Fruit fly (Drosophila melanogaster) whole organism, embryonic: ENCODE data around the gene mthl9.

ENCODE experiments used
- Abd-B ChIP-seq: fragments of 200-800 bp; sonication (Bioruptor generic); optimal IDR thresholded peaks from 2 replicates; lab custom pipeline; 2018; ENCODE audit warnings: missing biosample characterization, mild to moderate bottlenecking, missing genetic modification characterization, moderate library complexity
- BtbVII ChIP-seq: fragments of 200-800 bp; sonication (Bioruptor generic); optimal IDR thresholded peaks from 3 replicates; lab custom pipeline; 2017; ENCODE audit warnings: missing biosample characterization, mild to moderate bottlenecking, missing genetic modification characterization
- CG14441 ChIP-seq: fragments of 200-800 bp; sonication (Bioruptor generic); IDR thresholded peaks from 2 replicates; pipeline ENCODE4 v1.3.6; 2022; ENCODE audit warnings: missing biosample characterization, missing genetic modification characterization
- CG1603 ChIP-seq: fragments of 200-800 bp; sonication (Bioruptor generic); optimal IDR thresholded peaks from 2 replicates; lab custom pipeline; 2019; ENCODE audit warnings: missing biosample characterization, mild to moderate bottlenecking, missing genetic modification characterization, moderate library complexity
- CG1647 ChIP-seq: fragments of 200-800 bp; sonication (Bioruptor generic); optimal IDR thresholded peaks from 3 replicates; lab custom pipeline; 2016; ENCODE audit warnings: missing biosample characterization, missing genetic modification characterization
- CG17359 ChIP-seq: fragments of 200-800 bp; sonication (Bioruptor generic); optimal IDR thresholded peaks from 3 replicates; lab custom pipeline; 2018; ENCODE audit warnings: missing biosample characterization, mild to moderate bottlenecking, missing genetic modification characterization, moderate library complexity
- CG17361 ChIP-seq: fragments of 200-800 bp; sonication (Bioruptor generic); IDR thresholded peaks from 3 replicates; pipeline ENCODE4 v1.3.6; 2022; ENCODE audit warnings: missing biosample characterization, missing genetic modification characterization
- CG17568 ChIP-seq: fragments of 200-800 bp; sonication (Bioruptor generic); optimal IDR thresholded peaks from 2 replicates; lab custom pipeline; 2018; ENCODE audit warnings: missing biosample characterization, mild to moderate bottlenecking, missing genetic modification characterization, moderate library complexity
- CG31224 ChIP-seq: fragments of 200-800 bp; sonication (Bioruptor generic); IDR thresholded peaks from 2 replicates; pipeline ENCODE4 v1.3.6; 2022; ENCODE audit warnings: missing biosample characterization, missing genetic modification characterization
- CG4360 ChIP-seq: fragments of 200-800 bp; sonication (Bioruptor generic); IDR thresholded peaks from 2 replicates; pipeline ENCODE4 v1.3.6; 2022; ENCODE audit warnings: missing biosample characterization, missing genetic modification characterization
- CG6272 ChIP-seq: fragments of 200-800 bp; sonication (Bioruptor generic); IDR thresholded peaks from 2 replicates; pipeline ENCODE4 v1.3.6; 2022; ENCODE audit warnings: missing biosample characterization, missing genetic modification characterization
- CG6765 ChIP-seq: fragments of 200-800 bp; sonication (Bioruptor generic); optimal IDR thresholded peaks from 3 replicates; lab custom pipeline; 2017; ENCODE audit warnings: missing biosample characterization, mild to moderate bottlenecking, missing genetic modification characterization
- CG7745 ChIP-seq: fragments of 200-800 bp; sonication (Bioruptor generic); optimal IDR thresholded peaks from 2 replicates; lab custom pipeline; 2018; ENCODE audit warnings: missing biosample characterization, mild to moderate bottlenecking, missing genetic modification characterization, moderate library complexity
- CG7839 ChIP-seq: fragments of 200-800 bp; sonication (Bioruptor generic); optimal IDR thresholded peaks from 3 replicates; lab custom pipeline; 2018; ENCODE audit warnings: missing biosample characterization, mild to moderate bottlenecking, missing genetic modification characterization, moderate library complexity
- CG9437 ChIP-seq: fragments of 200-800 bp; sonication (Bioruptor generic); optimal IDR thresholded peaks from 2 replicates; lab custom pipeline; 2018; ENCODE audit warnings: missing biosample characterization, mild to moderate bottlenecking, missing genetic modification characterization
- Chrac-16 ChIP-seq: fragments of 200-800 bp; sonication (Bioruptor generic); optimal IDR thresholded peaks from 3 replicates; lab custom pipeline; 2016; ENCODE audit warnings: missing biosample characterization, missing genetic modification characterization
- D19B ChIP-seq: fragments of 200-800 bp; sonication (Bioruptor generic); optimal IDR thresholded peaks from 2 replicates; lab custom pipeline; 2017; ENCODE audit warnings: missing biosample characterization, mild to moderate bottlenecking, missing genetic modification characterization
- Dp ChIP-seq: fragments of 200-800 bp; sonication (Bioruptor generic); optimal IDR thresholded peaks from 2 replicates; lab custom pipeline; 2018; ENCODE audit warnings: missing biosample characterization, mild to moderate bottlenecking, missing genetic modification characterization, moderate library complexity
- E2f1 ChIP-seq: fragments of 200-800 bp; sonication (Bioruptor generic); IDR thresholded peaks from 2 replicates; pipeline ENCODE4 v1.3.6; 2022; ENCODE audit warnings: missing biosample characterization, missing genetic modification characterization
- HLHmδ ChIP-seq: fragments of 200-800 bp; sonication (Bioruptor generic); optimal IDR thresholded peaks from 2 replicates; lab custom pipeline; 2018; ENCODE audit warnings: missing biosample characterization, mild to moderate bottlenecking, missing genetic modification characterization, moderate library complexity
- Hsf ChIP-seq: fragments of 200-800 bp; sonication (Bioruptor generic); optimal IDR thresholded peaks from 3 replicates; lab custom pipeline; 2016; ENCODE audit warnings: missing biosample characterization, missing genetic modification characterization
- Mad ChIP-seq: fragments of 200-800 bp; sonication (Bioruptor generic); optimal IDR thresholded peaks from 2 replicates; lab custom pipeline; 2016; ENCODE audit warnings: missing biosample characterization, missing genetic modification characterization
- Med ChIP-seq: fragments of 200-800 bp; sonication (Bioruptor generic); peaks from one replicate; lab custom pipeline; 2016; ENCODE audit warnings: missing biosample characterization, missing genetic modification characterization, mild to moderate bottlenecking, inconsistent platforms, moderate library complexity
- Meics ChIP-seq: fragments of 200-800 bp; sonication (Bioruptor generic); optimal IDR thresholded peaks from 2 replicates; lab custom pipeline; 2017; ENCODE audit warnings: missing biosample characterization, mild to moderate bottlenecking, missing genetic modification characterization
- Myb ChIP-seq: fragments of 200-800 bp; sonication (Bioruptor generic); optimal IDR thresholded peaks from 2 replicates; lab custom pipeline; 2016; ENCODE audit warnings: missing biosample characterization, missing genetic modification characterization
- PHDP ChIP-seq: fragments of 200-800 bp; sonication (Bioruptor generic); optimal IDR thresholded peaks from 3 replicates; lab custom pipeline; 2018; ENCODE audit warnings: missing biosample characterization, mild to moderate bottlenecking, missing genetic modification characterization, moderate library complexity
- Ravus ChIP-seq: fragments of 200-800 bp; sonication (Bioruptor generic); IDR thresholded peaks from 2 replicates; pipeline ENCODE4 v1.3.6; 2022; ENCODE audit warnings: missing biosample characterization, missing genetic modification characterization
- Sin3A ChIP-seq: fragments of >200 bp; optimal IDR thresholded peaks from 2 replicates; lab custom pipeline; 2018
- Sry-β ChIP-seq: fragments of 200-800 bp; sonication (Bioruptor generic); optimal IDR thresholded peaks from 2 replicates; lab custom pipeline; 2018; ENCODE audit warnings: missing biosample characterization, mild to moderate bottlenecking, missing genetic modification characterization, moderate library complexity
- abd-A ChIP-seq: fragments of 200-800 bp; sonication (Bioruptor generic); optimal IDR thresholded peaks from 3 replicates; lab custom pipeline; 2019; ENCODE audit warnings: missing biosample characterization, mild to moderate bottlenecking, missing genetic modification characterization, moderate library complexity
- ac ChIP-seq: fragments of 200-800 bp; sonication (Bioruptor generic); optimal IDR thresholded peaks from 3 replicates; lab custom pipeline; 2017; ENCODE audit warnings: missing biosample characterization, mild to moderate bottlenecking, missing genetic modification characterization
- amos ChIP-seq: fragments of 200-800 bp; sonication (Bioruptor generic); IDR thresholded peaks from 2 replicates; pipeline ENCODE4 v1.3.6; 2022; ENCODE audit warnings: missing biosample characterization, missing genetic modification characterization; ENCODE audit not compliant: partially characterized antibody
- ash1 ChIP-seq: fragments of 200-800 bp; sonication (Bioruptor generic); optimal IDR thresholded peaks from 2 replicates; lab custom pipeline; 2018; ENCODE audit warnings: missing biosample characterization, mild to moderate bottlenecking, missing genetic modification characterization
- cas ChIP-seq: fragments of 200-800 bp; sonication (Bioruptor generic); IDR thresholded peaks from 2 replicates; pipeline ENCODE4 v1.3.6; 2022; ENCODE audit warnings: missing biosample characterization, missing genetic modification characterization
- crol ChIP-seq: fragments of 200-800 bp; sonication (Bioruptor generic); IDR thresholded peaks from 2 replicates; pipeline ENCODE4 v1.3.6; 2022; ENCODE audit warnings: missing biosample characterization, missing genetic modification characterization
- disco-r ChIP-seq: fragments of 200-800 bp; sonication (Bioruptor generic); optimal IDR thresholded peaks from 2 replicates; lab custom pipeline; 2016; ENCODE audit warnings: missing biosample characterization, missing genetic modification characterization
- gsb ChIP-seq: fragments of 200-800 bp; sonication (Bioruptor generic); IDR thresholded peaks from 2 replicates; pipeline ENCODE4 v1.3.6; 2022; ENCODE audit warnings: missing biosample characterization, missing genetic modification characterization
- h ChIP-seq: fragments of >200 bp; optimal IDR thresholded peaks from 2 replicates; lab custom pipeline; 2017
- hb ChIP-seq: fragments of 200-800 bp; sonication (Bioruptor generic); IDR thresholded peaks from 3 replicates; pipeline ENCODE4 v1.3.6; 2022; ENCODE audit warnings: missing biosample characterization, missing genetic modification characterization; ENCODE audit not compliant: partially characterized antibody
- her ChIP-seq: fragments of 200-800 bp; sonication (Bioruptor generic); optimal IDR thresholded peaks from 2 replicates; lab custom pipeline; 2016; ENCODE audit warnings: missing biosample characterization, missing genetic modification characterization
- inv ChIP-seq: fragments of 200-800 bp; sonication (Bioruptor generic); IDR thresholded peaks from 2 replicates; pipeline ENCODE4 v1.3.6; 2022; ENCODE audit warnings: missing biosample characterization, missing genetic modification characterization; ENCODE audit not compliant: partially characterized antibody
- ken ChIP-seq: fragments of 200-800 bp; sonication (Bioruptor generic); IDR thresholded peaks from 3 replicates; pipeline ENCODE4 v1.3.6; 2022; ENCODE audit warnings: missing biosample characterization, missing genetic modification characterization
- klu ChIP-seq: fragments of 200-800 bp; sonication (Bioruptor generic); IDR thresholded peaks from 2 replicates; pipeline ENCODE4 v1.3.6; 2022; ENCODE audit warnings: missing biosample characterization, missing genetic modification characterization
- nmo ChIP-seq: fragments of 200-800 bp; sonication (Bioruptor generic); optimal IDR thresholded peaks from 2 replicates; lab custom pipeline; 2018; ENCODE audit warnings: missing biosample characterization, mild to moderate bottlenecking, missing genetic modification characterization, moderate library complexity
- nom ChIP-seq: fragments of 200-800 bp; sonication (Bioruptor generic); optimal IDR thresholded peaks from 2 replicates; lab custom pipeline; 2017; ENCODE audit warnings: missing biosample characterization, missing genetic modification characterization, mild to moderate bottlenecking, moderate library complexity, missing genetic modification reagents
- pros ChIP-seq: fragments of 200-800 bp; sonication (Bioruptor generic); optimal IDR thresholded peaks from 3 replicates; lab custom pipeline; 2019; ENCODE audit warnings: missing biosample characterization, mild to moderate bottlenecking, missing genetic modification characterization, moderate library complexity
- sens-2 ChIP-seq: fragments of 200-800 bp; sonication (Bioruptor generic); IDR thresholded peaks from 2 replicates; pipeline ENCODE4 v1.3.6; 2022; ENCODE audit warnings: missing biosample characterization, missing genetic modification characterization
- sim ChIP-seq: fragments of 200-800 bp; sonication (Bioruptor generic); IDR thresholded peaks from 2 replicates; pipeline ENCODE4 v1.3.6; 2022; ENCODE audit warnings: missing biosample characterization, missing genetic modification characterization
- tll ChIP-seq, 2 experiments: fragments of 200-800 bp in 1 of 2; fragments of >200 bp in 1 of 2; sonication (Bioruptor generic) in 1 of 2; optimal IDR thresholded peaks; 2 replicates each; lab custom pipeline; 2017 to 2019; ENCODE audit warnings: missing biosample characterization in 2 of 2, missing genetic modification characterization in 2 of 2, mild to moderate bottlenecking in 1 of 2, moderate library complexity in 1 of 2
- zf30C ChIP-seq: fragments of 200-800 bp; sonication (Bioruptor generic); optimal IDR thresholded peaks from 3 replicates; lab custom pipeline; 2018; ENCODE audit warnings: missing biosample characterization, mild to moderate bottlenecking, missing genetic modification characterization
- zfh2 ChIP-seq: fragments of 200-800 bp; sonication (Bioruptor generic); optimal IDR thresholded peaks from 2 replicates; lab custom pipeline; 2016; ENCODE audit warnings: missing biosample characterization, missing genetic modification characterization

Gene mthl9

dm6 chr3L:291583-292145 lies 40.4 kb downstream of the mthl9 start (continued):
- TF ChIP-seq h (lab: Kevin White, UChicago) = no peak
- TF ChIP-seq CG1603 (tag; lab: Kevin White, UChicago) = no peak
- no peak for TF ChIP-seq D19B (GFP tag; lab: Kevin White, UChicago)
- TF ChIP-seq PHDP (tag; lab: Kevin White, UChicago) = no peak
- TF ChIP-seq Hsf (GFP tag; lab: Kevin White, UChicago) = no peak
- TF ChIP-seq Sin3A (lab: Kevin White, UChicago) = no peak
- TF ChIP-seq Dp = no peak
- peak; percentile 67 for TF ChIP-seq abd-A (tag; lab: Kevin White, UChicago)
- TF ChIP-seq sens-2 = no peak
- TF ChIP-seq HLHmδ (GFP tag; lab: Kevin White, UChicago) = no peak
- TF ChIP-seq gsb (GFP tag; lab: Robert Waterston, UW) = no peak
- no peak for TF ChIP-seq her (GFP tag; lab: Kevin White, UChicago)
- TF ChIP-seq ken (GFP tag; lab: Robert Waterston, UW) = 0 out of 3 replicates have a peak, but pooled peaks have one; percentile 41
- no peak for TF ChIP-seq Meics (GFP tag; lab: Kevin White, UChicago)
- TF ChIP-seq CG14441 (GFP tag; lab: Robert Waterston, UW) = no peak
- TF ChIP-seq Mad (GFP tag; lab: Kevin White, UChicago) = no peak
- no peak for TF ChIP-seq ash1
- no peak for TF ChIP-seq CG17361 (GFP tag; lab: Robert Waterston, UW)
- TF ChIP-seq Med (GFP tag; lab: Kevin White, UChicago) = peak; percentile 49
- no peak for TF ChIP-seq CG4360 (GFP tag; lab: Robert Waterston, UW)
- no peak for TF ChIP-seq zfh2
- TF ChIP-seq CG6765 (GFP tag; lab: Kevin White, UChicago) = no peak
- 0 out of 2 replicates have a peak, but pooled peaks have one; percentile 9 for TF ChIP-seq crol (GFP tag; lab: Robert Waterston, UW)
- TF ChIP-seq BtbVII = no peak
- no peak for TF ChIP-seq CG17568 (GFP tag; lab: Kevin White, UChicago)
- TF ChIP-seq sim (GFP tag; lab: Robert Waterston, UW) = no peak; the same call in 1 of the 2 replicates
- TF ChIP-seq CG1647 = no peak
- no peak for TF ChIP-seq inv (GFP tag; lab: Robert Waterston, UW)
- TF ChIP-seq CG6272 (GFP tag; lab: Robert Waterston, UW) = no peak
- no peak for TF ChIP-seq amos
- no peak for TF ChIP-seq nmo (GFP tag; lab: Kevin White, UChicago)
- no peak; the same call in 2 of the 3 replicates for TF ChIP-seq hb (GFP tag; lab: Robert Waterston, UW)
- TF ChIP-seq CG7839 (tag; lab: Kevin White, UChicago) = no peak
- TF ChIP-seq cas = no peak
- TF ChIP-seq CG7745 (tag; lab: Kevin White, UChicago) = no peak
- TF ChIP-seq Sry-β (GFP tag; lab: Kevin White, UChicago) = no peak
- no peak for TF ChIP-seq Myb
- TF ChIP-seq ac (GFP tag; lab: Kevin White, UChicago) = no peak
- TF ChIP-seq CG17359 = no peak
- TF ChIP-seq zf30C = no peak
- no peak for TF ChIP-seq CG31224 (GFP tag; lab: Robert Waterston, UW)
- no peak for TF ChIP-seq Ravus
- TF ChIP-seq Chrac-16 (GFP tag; lab: Kevin White, UChicago) = no peak
- TF ChIP-seq tll (GFP tag; optimal IDR thresholded peaks at IDR 0.05; lab: Kevin White, UChicago) = peak in 1 of 2 experiments; percentile 64
- TF ChIP-seq Abd-B = no peak
- TF ChIP-seq CG9437 (GFP tag; lab: Kevin White, UChicago) = no peak
- no peak for TF ChIP-seq nom (GFP tag; lab: Kevin White, UChicago)
- TF ChIP-seq pros (GFP tag; lab: Kevin White, UChicago) = peak; percentile 0
- no peak for TF ChIP-seq E2f1 (GFP tag; lab: Robert Waterston, UW)
- no peak for TF ChIP-seq disco-r (GFP tag; lab: Kevin White, UChicago)
- TF ChIP-seq klu = no peak
